Fruit fly (Drosophila melanogaster) whole organism, wandering third instar larva: ENCODE measurements around the gene Mtp.

Source experiments
- CG32264 ChIP-seq: fragments of 200-800 bp; sonication (Bioruptor generic); optimal IDR thresholded peaks from 2 replicates; lab custom pipeline; 2016; ENCODE audit warnings: missing biosample characterization, missing genetic modification characterization
- Dfd ChIP-seq: fragments of >200 bp; optimal IDR thresholded peaks from 2 replicates; lab custom pipeline; 2017; ENCODE audit warnings: missing biosample characterization, missing genetic modification characterization
- Hnf4 ChIP-seq: fragments of 200-800 bp; sonication (Bioruptor generic); optimal IDR thresholded peaks from 2 replicates; lab custom pipeline; 2016; ENCODE audit warnings: missing biosample characterization, mild to moderate bottlenecking, missing genetic modification characterization
- Hr78 ChIP-seq: fragments of >200 bp; optimal IDR thresholded peaks from 2 replicates; lab custom pipeline; 2017; ENCODE audit warnings: missing biosample characterization, missing genetic modification characterization
- Hr83 ChIP-seq: fragments of 200-300 bp; sonication (Bioruptor generic); optimal IDR thresholded peaks from 2 replicates; lab custom pipeline; 2016; ENCODE audit warnings: missing biosample characterization, mild to moderate bottlenecking, missing genetic modification characterization, moderate library complexity; ENCODE audit not compliant: poor library complexity, severe bottlenecking
- Myc ChIP-seq: fragments of >200 bp; optimal IDR thresholded peaks from 2 replicates; lab custom pipeline; 2017
- dl ChIP-seq, 2 experiments: fragments of 175-275, 200-275 bp in 1 of 2; fragments of 200-275 bp in 1 of 2; sonication (Bioruptor generic); optimal IDR thresholded peaks; lab custom pipeline; 2018; ENCODE audit warnings: mild to moderate bottlenecking in 2 of 2, missing biosample characterization in 2 of 2, missing genetic modification characterization in 2 of 2, moderate library complexity in 2 of 2; ENCODE audit not compliant: partially characterized antibody in 2 of 2, insufficient read depth in 1 of 2
- h ChIP-seq: fragments of 200-800 bp; sonication (Bioruptor generic); optimal IDR thresholded peaks from 3 replicates; lab custom pipeline; 2016; ENCODE audit warnings: missing biosample characterization, mild to moderate bottlenecking, missing genetic modification characterization
- lola ChIP-seq: fragments of >200 bp; optimal IDR thresholded peaks from 2 replicates; lab custom pipeline; 2017; ENCODE audit warnings: missing biosample characterization, missing genetic modification characterization
- pan ChIP-seq: fragments of >200 bp; optimal IDR thresholded peaks from 2 replicates; lab custom pipeline; 2017
- tai ChIP-seq: sonication (Bioruptor generic); optimal IDR thresholded peaks from 2 replicates; lab custom pipeline; 2016; ENCODE audit warnings: missing biosample characterization, missing genetic modification characterization
- usp ChIP-seq: fragments of >200 bp; optimal IDR thresholded peaks from 2 replicates; lab custom pipeline; 2017; ENCODE audit warnings: missing biosample characterization, missing genetic modification characterization

- TF ChIP-seq lola (no peak), Hr78 (GFP tag; lab: Kevin White, UChicago) (no peak), tai (no peak), dl (GFP tag; optimal IDR thresholded peaks at IDR 0.05; lab: Kevin White, UChicago; ENCODE audit: insufficient read depth in 1 of 2, partially characterized antibody in 2 of 2) (no peak), usp (no peak), Hr83 (GFP tag; lab: Kevin White, UChicago) (no peak), CG32264 (GFP tag; lab: Kevin White, UChicago) (no peak), Hnf4 (no peak), pan (no peak), Myc (lab: Kevin White, UChicago) (no peak), h (no peak), Dfd (GFP tag; lab: Kevin White, UChicago) (no peak)
Observed at dm6 chr2L:20969674-20970297, 47.1 kb upstream of the Mtp start.
